Worm (Caenorhabditis elegans): ENCODE data around the gene ceh-83.

- TF ChIP-seq med-1 (GFP tag; optimal IDR thresholded peaks at IDR 0.05; ENCODE audit: insufficient read depth) (no peak), klf-2 (GFP tag; conservative IDR thresholded peaks at IDR 0.05) (no peak), ref-1 (GFP tag; conservative IDR thresholded peaks at IDR 0.05) (no peak), T22C8.4 (GFP tag; IDR thresholded peaks at IDR 0.05) (no peak), tab-1 (GFP tag; IDR thresholded peaks at IDR 0.05) (no peak), ztf-29 (GFP tag; IDR thresholded peaks at IDR 0.05) (no peak), flt-1 (GFP tag; IDR thresholded peaks at IDR 0.05) (no peak)
Measured at ce11 chrII:1759602-1760001, 23.3 kb upstream of the ceh-83 start, which contains the start of gene F36H5.18.
